Fruit fly (Drosophila melanogaster): ENCODE measurements around the gene mid.

Gene mid

dm6 chr2L:5434298-5434697 is 27.1 kb upstream of the mid start (continued):
- TF ChIP-seq ham (GFP tag; IDR thresholded peaks at IDR 0.05) (no peak), CG11695 (GFP tag; IDR thresholded peaks at IDR 0.05) (no peak), CG17612 (GFP tag; IDR thresholded peaks at IDR 0.05) (no peak), CG12299 (tag; optimal IDR thresholded peaks at IDR 0.05) (no peak), eve (GFP tag; optimal IDR thresholded peaks at IDR 0.05) (peak in 1 of 2 experiments; percentile 62), bsh (GFP tag; optimal IDR thresholded peaks at IDR 0.05) (peak in 1 of 2 experiments; percentile 36), HLH3B (GFP tag; IDR thresholded peaks at IDR 0.05) (0 out of 2 replicates have a peak, but pooled peaks have one; percentile 15), H15 (GFP tag; IDR thresholded peaks at IDR 0.05) (peak; percentile 28; the same call in 1 of the 3 replicates), CG13775 (GFP tag; optimal IDR thresholded peaks at IDR 0.05) (no peak), CG15696 (tag; optimal IDR thresholded peaks at IDR 0.05) (peak; percentile 11), gem (tag; optimal IDR thresholded peaks at IDR 0.05) (peak; percentile 47), phol (tag; optimal IDR thresholded peaks at IDR 0.05) (peak; percentile 24), CG11504 (tag; optimal IDR thresholded peaks at IDR 0.05) (peak; percentile 40), CG8388 (GFP tag; optimal IDR thresholded peaks at IDR 0.05) (peak; percentile 7), unpg (GFP tag; optimal IDR thresholded peaks at IDR 0.05) (peak; percentile 9), CG12744 (GFP tag; optimal IDR thresholded peaks at IDR 0.05) (no peak)

DNA sequence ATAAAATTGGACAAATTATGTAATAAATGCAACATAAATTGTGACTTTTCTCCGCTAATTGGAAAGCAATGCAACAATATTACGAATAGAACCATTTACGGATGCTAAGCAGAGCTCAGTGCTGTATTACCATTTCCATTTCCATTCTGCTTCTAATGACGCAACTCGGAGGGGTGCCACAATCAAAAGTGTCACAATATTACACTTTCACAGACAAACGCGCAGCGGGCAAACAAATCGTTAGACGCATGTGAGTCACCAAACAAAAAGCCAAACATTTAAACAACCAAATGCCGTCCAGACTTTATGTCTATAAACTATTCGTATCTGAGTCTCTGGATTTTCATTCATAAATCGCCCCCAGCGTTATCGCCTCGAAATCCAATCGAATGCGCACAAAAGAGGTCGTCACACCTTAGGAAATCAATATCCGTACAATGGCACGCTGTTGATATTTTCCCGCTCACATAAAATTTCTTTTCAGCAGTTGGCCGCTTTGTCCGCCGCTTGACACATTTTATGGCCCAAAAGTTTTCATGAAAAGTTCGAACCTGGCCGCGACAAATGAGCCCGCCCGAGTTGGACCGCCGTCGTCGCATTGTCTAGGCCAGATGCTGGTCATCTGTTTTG is 18.9 kb upstream of the mid start:
- TF ChIP-seq CTCF (GFP tag; optimal IDR thresholded peaks at IDR 0.05) (no peak), Med (GFP tag) (peak; percentile 61), CG16813 (GFP tag; IDR thresholded peaks at IDR 0.05; ENCODE audit: partially characterized antibody) (no peak), Eip74EF (GFP tag; optimal IDR thresholded peaks at IDR 0.05) (peak in 1 of 2 experiments; percentile 5), gsb-n (tag; optimal IDR thresholded peaks at IDR 0.05) (peak; percentile 26), az2 (GFP tag; optimal IDR thresholded peaks at IDR 0.05) (no peak), sd (tag; optimal IDR thresholded peaks at IDR 0.05) (peak; percentile 58), Dref (GFP tag; IDR thresholded peaks at IDR 0.05) (no peak), onecut (GFP tag; IDR thresholded peaks at IDR 0.05) (peak; percentile 49; the same call in 1 of the 2 replicates), seq (GFP tag; IDR thresholded peaks at IDR 0.05) (no peak), oc (tag; optimal IDR thresholded peaks at IDR 0.05) (peak; percentile 31), Pdp1 (GFP tag; optimal IDR thresholded peaks at IDR 0.05) (peak in 1 of 2 experiments; percentile 51), kni (GFP tag; optimal IDR thresholded peaks at IDR 0.05) (peak; percentile 49), sens (GFP tag) (peak; percentile 44), CG2199 (GFP tag; IDR thresholded peaks at IDR 0.05) (peak; percentile 67; the same call in 1 of the 3 replicates), CG12769 (tag; optimal IDR thresholded peaks at IDR 0.05) (peak; percentile 63), Blimp-1 (GFP tag; optimal IDR thresholded peaks at IDR 0.05) (peak; percentile 80), crp (GFP tag; optimal IDR thresholded peaks at IDR 0.05) (no peak), ci (GFP tag; IDR thresholded peaks at IDR 0.05) (0 out of 3 replicates have a peak, but pooled peaks have one; percentile 45), abd-A (tag; optimal IDR thresholded peaks at IDR 0.05) (peak; percentile 84), CG1647 (GFP tag; optimal IDR thresholded peaks at IDR 0.05) (no peak), Oaz (GFP tag; IDR thresholded peaks at IDR 0.05) (no peak), YL-1 (GFP tag; optimal IDR thresholded peaks at IDR 0.05) (no peak), Awh (GFP tag; IDR thresholded peaks at IDR 0.05) (0 out of 2 replicates have a peak, but pooled peaks have one; percentile 24)

Measured in whole organism, embryonic.